Fruit fly (Drosophila melanogaster): ENCODE results near the gene CG11069.
A peak's percentile ranks its signal among the peaks of the same experiment; 100 is the strongest.

The CG11069 gene

DNA sequence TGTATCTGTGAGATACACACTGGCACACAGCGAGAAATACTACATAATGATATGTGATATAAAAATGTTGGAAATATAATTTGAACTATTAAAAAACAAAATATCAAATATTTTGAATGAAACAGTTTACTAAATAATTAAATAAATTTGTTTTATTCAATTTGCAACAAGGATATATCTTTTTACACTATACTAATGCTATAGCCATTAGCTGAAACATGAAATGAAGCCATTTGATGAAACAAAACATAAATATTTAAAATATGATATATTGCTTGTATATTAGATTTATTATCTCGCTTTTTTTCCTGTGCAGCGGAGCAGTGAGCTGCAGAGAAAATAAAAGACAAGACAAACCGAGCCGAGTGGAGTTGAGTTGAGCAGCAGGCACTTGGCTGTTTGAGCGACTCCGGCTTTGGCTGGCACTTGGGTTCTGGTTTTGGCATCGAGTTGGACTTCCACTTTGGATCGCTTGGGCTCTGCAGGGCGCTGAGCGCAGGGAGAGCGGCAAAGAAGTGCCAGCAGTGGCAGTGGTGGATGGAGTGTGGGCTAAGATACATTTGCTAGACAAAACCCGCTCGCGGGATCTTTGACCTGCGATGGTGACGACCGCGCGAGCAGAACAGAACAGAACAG is 1.1 kb upstream of the CG11069 start (continued):
- TF ChIP-seq CG11456 (GFP tag; IDR thresholded peaks at IDR 0.05) (no peak), CG6254 (GFP tag; optimal IDR thresholded peaks at IDR 0.05) (peak; percentile 57), Rfx (GFP tag; IDR thresholded peaks at IDR 0.05) (peak; percentile 54), hkb (optimal IDR thresholded peaks at IDR 0.05) (no peak), hkb (GFP tag; IDR thresholded peaks at IDR 0.05) (no peak; the same call in 1 of the 2 replicates), fd64A (GFP tag; optimal IDR thresholded peaks at IDR 0.05) (no peak), Antp (GFP tag; optimal IDR thresholded peaks at IDR 0.05) (no peak), CG15011 (GFP tag; optimal IDR thresholded peaks at IDR 0.05) (peak; percentile 75), shn (GFP tag; optimal IDR thresholded peaks at IDR 0.05) (no peak), dpn (GFP tag; optimal IDR thresholded peaks at IDR 0.05) (peak in 1 of 2 experiments; percentile 58), Camta (GFP tag; optimal IDR thresholded peaks at IDR 0.05) (no peak), CG16863 (GFP tag; optimal IDR thresholded peaks at IDR 0.05) (no peak), Bgb (GFP tag; IDR thresholded peaks at IDR 0.05; ENCODE audit: partially characterized antibody) (no peak), corto (GFP tag; optimal IDR thresholded peaks at IDR 0.05) (peak; percentile 37), CG14710 (tag; optimal IDR thresholded peaks at IDR 0.05) (peak; percentile 94), wor (GFP tag; IDR thresholded peaks at IDR 0.05) (peak; percentile 47; the same call in 1 of the 2 replicates), Fer3 (tag; optimal IDR thresholded peaks at IDR 0.05) (peak; percentile 68), CG13123 (GFP tag; optimal IDR thresholded peaks at IDR 0.05) (no peak), sim (GFP tag; IDR thresholded peaks at IDR 0.05) (no peak), Nf-YB (GFP tag; optimal IDR thresholded peaks at IDR 0.05) (peak; percentile 71), CG14050 (GFP tag; IDR thresholded peaks at IDR 0.05) (no peak), CG8944 (GFP tag; optimal IDR thresholded peaks at IDR 0.05) (no peak), ham (GFP tag; IDR thresholded peaks at IDR 0.05) (no peak), CG8478 (optimal IDR thresholded peaks at IDR 0.05) (no peak), Jarid2 (GFP tag; optimal IDR thresholded peaks at IDR 0.05) (peak; percentile 38), oc (tag; optimal IDR thresholded peaks at IDR 0.05) (peak; percentile 63), vfl (GFP tag; optimal IDR thresholded peaks at IDR 0.05) (no peak), CG13624 (GFP tag; optimal IDR thresholded peaks at IDR 0.05) (no peak), sisA (GFP tag; IDR thresholded peaks at IDR 0.05) (peak; percentile 68), h (optimal IDR thresholded peaks at IDR 0.05) (no peak), CG2120 (GFP tag; optimal IDR thresholded peaks at IDR 0.05) (peak; percentile 18), Abd-B (GFP tag; optimal IDR thresholded peaks at IDR 0.05) (peak; percentile 83), CG12769 (tag; optimal IDR thresholded peaks at IDR 0.05) (no peak), NC2α (GFP tag; optimal IDR thresholded peaks at IDR 0.05) (no peak), CG12299 (tag; optimal IDR thresholded peaks at IDR 0.05) (peak; percentile 75), exex (tag; optimal IDR thresholded peaks at IDR 0.05) (no peak), Mad (GFP tag; optimal IDR thresholded peaks at IDR 0.05) (no peak), stc (GFP tag; IDR thresholded peaks at IDR 0.05) (no peak; the same call in 1 of the 2 replicates), CTCF (GFP tag; optimal IDR thresholded peaks at IDR 0.05) (no peak), CG10147 (GFP tag; optimal IDR thresholded peaks at IDR 0.05) (peak; percentile 85), sob (GFP tag; IDR thresholded peaks at IDR 0.05) (peak; percentile 37; the same call in 1 of the 2 replicates), CG10543 (GFP tag; optimal IDR thresholded peaks at IDR 0.05) (no peak), slou (GFP tag; optimal IDR thresholded peaks at IDR 0.05) (no peak), ranshi (GFP tag; IDR thresholded peaks at IDR 0.05) (peak; percentile 32; the same call in 1 of the 2 replicates), CG6765 (GFP tag; optimal IDR thresholded peaks at IDR 0.05) (peak; percentile 40), H2.0 (GFP tag; IDR thresholded peaks at IDR 0.05) (peak; percentile 24; the same call in 1 of the 2 replicates), en (GFP tag; optimal IDR thresholded peaks at IDR 0.05) (no peak), hbn (GFP tag; IDR thresholded peaks at IDR 0.05; ENCODE audit: partially characterized antibody) (no peak), HmgZ (tag; optimal IDR thresholded peaks at IDR 0.05) (peak; percentile 11), CG10209 (GFP tag; optimal IDR thresholded peaks at IDR 0.05) (peak; percentile 78), CG17568 (GFP tag; optimal IDR thresholded peaks at IDR 0.05) (no peak), Dip3 (GFP tag; optimal IDR thresholded peaks at IDR 0.05) (no peak)
